Worm (Caenorhabditis elegans) whole organism, late embryonic: ENCODE data around the gene T17H7.7.
A peak's percentile ranks its signal among the peaks of the same experiment; 100 is the strongest.

Source experiments
- C08G9.2 ChIP-seq: sonication (generic microtip); optimal IDR thresholded peaks from 2 replicates; lab custom pipeline; 2016; ENCODE audit warnings: mild to moderate bottlenecking, missing genetic modification characterization, moderate library complexity, missing compliant biosample characterization
- C38D4.7 ChIP-seq: fragments of 200-800 bp; sonication (Bioruptor generic); optimal IDR thresholded peaks from 2 replicates; lab custom pipeline; 2018; ENCODE audit warnings: mild to moderate bottlenecking, missing genetic modification characterization, moderate library complexity, missing compliant biosample characterization
- T23F11.4 ChIP-seq: fragments of 200-800 bp; sonication (Bioruptor generic); optimal IDR thresholded peaks from 2 replicates; lab custom pipeline; 2018; ENCODE audit warnings: mild to moderate bottlenecking, missing genetic modification characterization, missing compliant biosample characterization
- Y22D7AL.16 ChIP-seq: sonication (generic microtip); optimal IDR thresholded peaks from 2 replicates; lab custom pipeline; 2016; ENCODE audit warnings: missing genetic modification characterization, missing compliant biosample characterization
- ahr-1 ChIP-seq: sonication (generic microtip); optimal IDR thresholded peaks from 2 replicates; lab custom pipeline; 2016; ENCODE audit warnings: missing genetic modification characterization, missing compliant biosample characterization
- ama-1 ChIP-seq: fragments of 150-350 bp; optimal IDR thresholded peaks from 2 replicates; lab custom pipeline; 2014
- ceh-2 ChIP-seq: sonication (generic microtip); optimal IDR thresholded peaks from 2 replicates; lab custom pipeline; 2016; ENCODE audit warnings: missing genotype, missing genetic modification characterization, missing compliant biosample characterization
- ceh-22 ChIP-seq: sonication (generic microtip); optimal IDR thresholded peaks from 2 replicates; lab custom pipeline; 2017; ENCODE audit warnings: missing biosample characterization, missing genetic modification characterization
- ceh-30 ChIP-seq: fragments of 150-350 bp; optimal IDR thresholded peaks from 2 replicates; lab custom pipeline; 2014; ENCODE audit warnings: missing biosample characterization, missing genetic modification characterization
- ceh-31 ChIP-seq: sonication (generic microtip); optimal IDR thresholded peaks from 2 replicates; lab custom pipeline; 2016; ENCODE audit warnings: missing genetic modification characterization, missing compliant biosample characterization
- ceh-34 ChIP-seq: sonication (generic microtip); optimal IDR thresholded peaks from 2 replicates; lab custom pipeline; 2016; ENCODE audit warnings: mild to moderate bottlenecking, missing genetic modification characterization, missing compliant biosample characterization
- ceh-48 ChIP-seq: sonication (generic microtip); optimal IDR thresholded peaks from 2 replicates; lab custom pipeline; 2016; ENCODE audit warnings: missing genetic modification characterization, inconsistent platforms, missing compliant biosample characterization
- dve-1 ChIP-seq: sonication (generic microtip); optimal IDR thresholded peaks from 2 replicates; lab custom pipeline; 2017; ENCODE audit warnings: antibody characterized with exemption, mild to moderate bottlenecking, missing genetic modification characterization, missing compliant biosample characterization
- elt-2 ChIP-seq: sonication (generic microtip); optimal IDR thresholded peaks from 2 replicates; lab custom pipeline; 2016; ENCODE audit warnings: missing genetic modification reagents, missing genetic modification characterization, missing compliant biosample characterization
- ets-4 ChIP-seq: sonication (generic microtip); optimal IDR thresholded peaks from 2 replicates; lab custom pipeline; 2016; ENCODE audit warnings: missing genetic modification characterization, missing compliant biosample characterization
- eyg-1 ChIP-seq: sonication (generic microtip); optimal IDR thresholded peaks from 2 replicates; lab custom pipeline; 2016; ENCODE audit warnings: missing genotype, missing genetic modification characterization, missing compliant biosample characterization
- fkh-10 ChIP-seq: fragments of 150-350 bp; optimal IDR thresholded peaks from 2 replicates; lab custom pipeline; 2014; ENCODE audit warnings: missing biosample characterization, missing genetic modification reagents, missing genetic modification characterization
- fkh-6 ChIP-seq: sonication (generic microtip); optimal IDR thresholded peaks from 2 replicates; lab custom pipeline; 2016; ENCODE audit warnings: missing genetic modification characterization, missing compliant biosample characterization
- gmeb-2 ChIP-seq: sonication (generic microtip); optimal IDR thresholded peaks from 2 replicates; lab custom pipeline; 2016; ENCODE audit warnings: missing genetic modification characterization, inconsistent platforms, missing compliant biosample characterization
- hlh-13 ChIP-seq: fragments of 200-800 bp; sonication (Bioruptor generic); optimal IDR thresholded peaks from 2 replicates; lab custom pipeline; 2018; ENCODE audit warnings: mild to moderate bottlenecking, missing genetic modification characterization, missing compliant biosample characterization
- hlh-15 ChIP-seq: sonication (generic microtip); optimal IDR thresholded peaks from 2 replicates; lab custom pipeline; 2016; ENCODE audit warnings: missing genetic modification characterization, missing compliant biosample characterization
- hlh-30 ChIP-seq: sonication (generic microtip); optimal IDR thresholded peaks from 2 replicates; lab custom pipeline; 2017; ENCODE audit warnings: antibody characterized with exemption, missing genetic modification characterization, missing compliant biosample characterization; ENCODE audit not compliant: insufficient read depth
- lim-6 ChIP-seq: sonication (generic microtip); optimal IDR thresholded peaks from 2 replicates; lab custom pipeline; 2016; ENCODE audit warnings: missing genetic modification characterization, missing compliant biosample characterization
- lin-11 ChIP-seq: fragments of 200-800 bp; sonication (Bioruptor generic); optimal IDR thresholded peaks from 2 replicates; lab custom pipeline; 2018; ENCODE audit warnings: mild to moderate bottlenecking, missing genetic modification characterization, missing compliant biosample characterization
- nfya-1 ChIP-seq: sonication (generic microtip); optimal IDR thresholded peaks from 2 replicates; lab custom pipeline; 2017; ENCODE audit warnings: missing genetic modification characterization, mild to moderate bottlenecking, missing compliant biosample characterization, antibody characterized with exemption, moderate library complexity
- npax-4 ChIP-seq: sonication (generic microtip); optimal IDR thresholded peaks from 2 replicates; lab custom pipeline; 2016; ENCODE audit warnings: missing genetic modification characterization, missing compliant biosample characterization
- pag-3 ChIP-seq: sonication (generic microtip); optimal IDR thresholded peaks from 2 replicates; lab custom pipeline; 2016; ENCODE audit warnings: missing compliant biosample characterization, missing genetic modification characterization, borderline replicate concordance
- pat-9 ChIP-seq: fragments of 200-800 bp; sonication (Bioruptor generic); optimal IDR thresholded peaks from 2 replicates; lab custom pipeline; 2018; ENCODE audit warnings: mild to moderate bottlenecking, missing genetic modification characterization, moderate library complexity, missing compliant biosample characterization
- pax-1 ChIP-seq: fragments of 150-350 bp; optimal IDR thresholded peaks from 2 replicates; lab custom pipeline; 2014; ENCODE audit warnings: missing biosample characterization, missing genetic modification characterization
- pha-2 ChIP-seq: sonication (generic microtip); optimal IDR thresholded peaks from 2 replicates; lab custom pipeline; 2017; ENCODE audit warnings: mild to moderate bottlenecking, missing genetic modification characterization, missing compliant biosample characterization
- pha-4 ChIP-seq: fragments of 150-350 bp; optimal IDR thresholded peaks from 2 replicates; lab custom pipeline; 2018; ENCODE audit warnings: missing biosample characterization, missing genetic modification reagents, missing genetic modification characterization
- pqm-1 ChIP-seq: sonication (generic microtip); optimal IDR thresholded peaks from 2 replicates; lab custom pipeline; 2016; ENCODE audit warnings: missing genetic modification characterization, missing compliant biosample characterization
- ref-2 ChIP-seq: sonication (generic microtip); optimal IDR thresholded peaks from 2 replicates; lab custom pipeline; 2016; ENCODE audit warnings: missing genetic modification characterization, missing compliant biosample characterization
- rnt-1 ChIP-seq: sonication (generic microtip); optimal IDR thresholded peaks from 2 replicates; lab custom pipeline; 2016; ENCODE audit warnings: missing genetic modification characterization, missing compliant biosample characterization
- sox-2 ChIP-seq: fragments of 200-800 bp; sonication (Bioruptor generic); IDR thresholded peaks from 2 replicates; pipeline ENCODE4 v1.3.6; 2022; ENCODE audit warnings: missing genetic modification reagents, missing genetic modification characterization, missing compliant biosample characterization
- syd-9 ChIP-seq: sonication (generic microtip); optimal IDR thresholded peaks from 2 replicates; lab custom pipeline; 2016; ENCODE audit warnings: mild to moderate bottlenecking, missing genetic modification characterization, moderate library complexity, missing compliant biosample characterization
- tbx-2 ChIP-seq: sonication (generic microtip); optimal IDR thresholded peaks from 2 replicates; lab custom pipeline; 2016; ENCODE audit warnings: missing genetic modification characterization, missing compliant biosample characterization
- tbx-7 ChIP-seq: sonication (generic microtip); optimal IDR thresholded peaks from 2 replicates; lab custom pipeline; 2016; ENCODE audit warnings: missing genotype, missing genetic modification characterization, missing compliant biosample characterization
- unc-42 ChIP-seq: sonication (generic microtip); optimal IDR thresholded peaks from 2 replicates; lab custom pipeline; 2016; ENCODE audit warnings: missing genotype, missing genetic modification characterization, missing compliant biosample characterization
- unc-55 ChIP-seq: sonication (generic microtip); optimal IDR thresholded peaks from 2 replicates; lab custom pipeline; 2017; ENCODE audit warnings: missing biosample characterization, missing genetic modification reagents, missing genetic modification characterization
- unc-86 ChIP-seq: sonication (generic microtip); optimal IDR thresholded peaks from 2 replicates; lab custom pipeline; 2016; ENCODE audit warnings: missing genetic modification characterization, missing compliant biosample characterization
- zip-5 ChIP-seq: sonication (generic microtip); optimal IDR thresholded peaks from 2 replicates; lab custom pipeline; 2016; ENCODE audit warnings: missing genetic modification characterization, missing compliant biosample characterization

T17H7.7 gene

ce11 chrIII:783254-783753 is 25.4 kb upstream of the T17H7.7 start, which contains the start of the genes dagl-2 and ppm-1.G (continued):
- no peak for TF ChIP-seq ceh-30 (tag; lab: Kevin White, UChicago)
- no peak for TF ChIP-seq fkh-6 (tag; lab: Kevin White, UChicago)
- TF ChIP-seq sox-2 = no peak
- peak; percentile 84 for TF ChIP-seq tbx-2 (tag; lab: Kevin White, UChicago)
- TF ChIP-seq ceh-31 = peak; percentile 92
- TF ChIP-seq eyg-1 (tag; lab: Kevin White, UChicago) = no peak
- peak; percentile 55 for TF ChIP-seq zip-5 (tag; lab: Kevin White, UChicago)
- TF ChIP-seq tbx-7 (tag; lab: Kevin White, UChicago) = peak; percentile 53
- TF ChIP-seq lim-6 (tag; lab: Kevin White, UChicago) = peak; percentile 39
- TF ChIP-seq fkh-10 (GFP tag; lab: Kevin White, UChicago) = no peak
- peak; percentile 0 for TF ChIP-seq unc-86
- TF ChIP-seq hlh-15 (tag; lab: Kevin White, UChicago) = no peak
- TF ChIP-seq pha-4 = no peak
- TF ChIP-seq lin-11 (tag; lab: Kevin White, UChicago) = no peak
- TF ChIP-seq ets-4 (tag; lab: Kevin White, UChicago) = peak; percentile 63
- no peak for TF ChIP-seq ceh-48 (tag; lab: Kevin White, UChicago)
- peak; percentile 41 for TF ChIP-seq pax-1 (tag; lab: Kevin White, UChicago)

ce11 chrIII:782503-782902 is 24.6 kb upstream of the T17H7.7 start:
- TF ChIP-seq ceh-22 (tag; lab: Kevin White, UChicago) = no peak
- TF ChIP-seq pat-9 (tag; lab: Kevin White, UChicago) = no peak
- TF ChIP-seq hlh-15 (tag; lab: Kevin White, UChicago) = no peak
- TF ChIP-seq pha-2 (tag; lab: Kevin White, UChicago) = no peak
- no peak for TF ChIP-seq tbx-7 (tag; lab: Kevin White, UChicago)
- TF ChIP-seq pag-3 (tag; lab: Kevin White, UChicago) = no peak
- no peak for TF ChIP-seq dve-1 (tag; lab: Kevin White, UChicago)
- TF ChIP-seq C08G9.2 (tag; lab: Kevin White, UChicago) = no peak
- no peak for TF ChIP-seq pax-1 (tag; lab: Kevin White, UChicago)
- no peak for TF ChIP-seq ref-2 (tag; lab: Kevin White, UChicago)
- TF ChIP-seq pqm-1 = no peak
- no peak for TF ChIP-seq ets-4 (tag; lab: Kevin White, UChicago)
- TF ChIP-seq sox-2 = no peak
- TF ChIP-seq Y22D7AL.16 = no peak

- TF ChIP-seq Y22D7AL.16 (no peak), ceh-31 (no peak), syd-9 (tag; lab: Kevin White, UChicago) (no peak), unc-55 (no peak), ceh-2 (tag; lab: Kevin White, UChicago) (no peak), sox-2 (no peak), nfya-1 (tag; lab: Kevin White, UChicago) (no peak), pag-3 (tag; lab: Kevin White, UChicago) (no peak), lin-11 (tag; lab: Kevin White, UChicago) (no peak), pax-1 (tag; lab: Kevin White, UChicago) (no peak), unc-42 (no peak), zip-5 (tag; lab: Kevin White, UChicago) (no peak), hlh-13 (no peak), ama-1 (lab: Kevin White, UChicago) (no peak), C38D4.7 (GFP tag; lab: Kevin White, UChicago) (no peak), rnt-1 (no peak)
Measured at ce11 chrIII:778771-779170, 20.9 kb upstream of the T17H7.7 start, which contains the start of gene alh-11. Gene alh-11, minus strand, starts transcription at chrIII:778871.

- TF ChIP-seq elt-2 (no peak), lim-6 (tag; lab: Kevin White, UChicago) (no peak), tbx-2 (tag; lab: Kevin White, UChicago) (no peak), syd-9 (tag; lab: Kevin White, UChicago) (no peak), ref-2 (tag; lab: Kevin White, UChicago) (no peak), ahr-1 (tag; lab: Kevin White, UChicago) (no peak), ceh-2 (tag; lab: Kevin White, UChicago) (no peak), hlh-30 (no peak), pax-1 (tag; lab: Kevin White, UChicago) (no peak), ama-1 (lab: Kevin White, UChicago) (no peak), T23F11.4 (GFP tag; lab: Kevin White, UChicago) (no peak), sox-2 (no peak), eyg-1 (tag; lab: Kevin White, UChicago) (no peak), nfya-1 (tag; lab: Kevin White, UChicago) (no peak), ceh-34 (tag; lab: Kevin White, UChicago) (no peak), gmeb-2 (tag; lab: Kevin White, UChicago) (no peak), npax-4 (no peak), pqm-1 (no peak)
Measured at ce11 chrIII:775443-775842, 17.6 kb upstream of the T17H7.7 start.
